Worm (Caenorhabditis elegans) whole organism, early embryonic: Measurements from ENCODE around the gene F55E10.1.

Experiments
- ama-1 ChIP-seq: fragments of 150-350 bp; optimal IDR thresholded peaks from 2 replicates; lab custom pipeline; 2014
- tra-4 ChIP-seq: sonication (generic microtip); optimal IDR thresholded peaks from 2 replicates; lab custom pipeline; 2017; ENCODE audit warnings: missing genetic modification characterization, missing compliant biosample characterization

DNA sequence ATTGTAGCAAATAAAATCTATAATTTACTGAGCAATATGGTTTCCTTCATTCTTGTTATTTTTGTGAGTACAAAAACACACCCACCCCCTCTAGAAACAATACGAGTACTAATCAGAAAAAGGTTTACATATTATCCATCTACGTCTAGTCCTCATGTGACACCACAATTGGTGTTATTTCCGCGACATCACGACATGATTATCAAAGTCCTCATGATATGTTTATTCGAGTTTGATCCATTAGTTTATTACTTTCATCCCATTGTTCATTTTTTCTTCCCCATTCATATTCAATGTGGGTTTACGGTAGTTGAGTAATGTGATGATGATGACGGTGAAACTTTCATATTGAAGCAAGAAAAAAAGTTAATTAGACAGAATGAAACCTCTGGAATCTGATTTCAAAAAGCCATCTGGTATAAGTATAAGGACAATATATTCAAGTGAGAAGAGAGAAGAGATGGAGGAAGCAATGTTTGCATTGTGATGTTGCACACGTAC is 12.6 kb downstream of the F55E10.1 start:
- TF ChIP-seq tra-4 (tag; lab: Kevin White, UChicago) (no peak), ama-1 (no peak)
